Worm (Caenorhabditis elegans) whole organism, L2 larva: Measurements from ENCODE around the gene ZK154.1.

ENCODE experiments used
- F13H6.1 ChIP-seq: sonication (generic microtip); optimal IDR thresholded peaks from 2 replicates; lab custom pipeline; 2016; ENCODE audit warnings: missing genetic modification characterization, missing compliant biosample characterization
- R02D3.7 ChIP-seq: fragments of 150-350 bp; optimal IDR thresholded peaks from 2 replicates; lab custom pipeline; 2014; ENCODE audit warnings: missing biosample characterization, missing genetic modification characterization
- Y55F3AM.14 ChIP-seq: fragments of 200-800 bp; sonication (Bioruptor generic); optimal IDR thresholded peaks from 2 replicates; lab custom pipeline; 2018; ENCODE audit warnings: mild to moderate bottlenecking, missing genetic modification characterization, missing compliant biosample characterization
- ZK546.5 ChIP-seq: sonication (generic microtip); optimal IDR thresholded peaks from 2 replicates; lab custom pipeline; 2017; ENCODE audit warnings: missing biosample characterization, missing genetic modification characterization
- alr-1 ChIP-seq: fragments of 150-350 bp; optimal IDR thresholded peaks from 2 replicates; lab custom pipeline; 2014; ENCODE audit warnings: missing biosample characterization, missing genetic modification characterization
- aly-2 ChIP-seq: fragments of 150-350 bp; optimal IDR thresholded peaks from 2 replicates; lab custom pipeline; 2014; ENCODE audit warnings: missing biosample characterization, missing genetic modification characterization
- ama-1 ChIP-seq: fragments of 150-350 bp; optimal IDR thresholded peaks from 2 replicates; lab custom pipeline; 2018; ENCODE audit warnings: inconsistent platforms
- blmp-1 ChIP-seq: sonication (generic microtip); optimal IDR thresholded peaks from 2 replicates; lab custom pipeline; 2017; ENCODE audit warnings: missing genetic modification characterization, mild to moderate bottlenecking, missing compliant biosample characterization, antibody characterized with exemption, moderate library complexity; ENCODE audit not compliant: insufficient read depth
- ceh-16 ChIP-seq: fragments of 150-350 bp; optimal IDR thresholded peaks from 2 replicates; lab custom pipeline; 2014; ENCODE audit warnings: missing biosample characterization, missing genetic modification characterization
- ceh-82 ChIP-seq: fragments of 150-350 bp; optimal IDR thresholded peaks from 2 replicates; lab custom pipeline; 2014; ENCODE audit warnings: missing biosample characterization, missing genetic modification characterization
- crh-2 ChIP-seq: sonication (generic microtip); optimal IDR thresholded peaks from 2 replicates; lab custom pipeline; 2017; ENCODE audit warnings: missing biosample characterization, missing genetic modification characterization
- dmd-4 ChIP-seq: sonication (generic microtip); optimal IDR thresholded peaks from 2 replicates; lab custom pipeline; 2017; ENCODE audit warnings: missing biosample characterization, missing genetic modification characterization
- elt-1 ChIP-seq: fragments of 150-350 bp; optimal IDR thresholded peaks from 2 replicates; lab custom pipeline; 2014; ENCODE audit warnings: missing biosample characterization, missing genetic modification characterization
- elt-3 ChIP-seq: sonication (generic microtip); optimal IDR thresholded peaks from 2 replicates; lab custom pipeline; 2017; ENCODE audit warnings: missing biosample characterization, missing genetic modification characterization
- fos-1 ChIP-seq: fragments of 150-350 bp; optimal IDR thresholded peaks from 2 replicates; lab custom pipeline; 2014; ENCODE audit warnings: missing biosample characterization, missing genetic modification characterization
- gmeb-1 ChIP-seq: fragments of 150-350 bp; optimal IDR thresholded peaks from 2 replicates; lab custom pipeline; 2014; ENCODE audit warnings: missing biosample characterization, missing genetic modification characterization
- lin-13 ChIP-seq: fragments of 150-350 bp; optimal IDR thresholded peaks from 2 replicates; lab custom pipeline; 2014; ENCODE audit warnings: missing biosample characterization, missing genetic modification reagents, missing genetic modification characterization
- lin-39 ChIP-seq: fragments of 150-350 bp; optimal IDR thresholded peaks from 2 replicates; lab custom pipeline; 2014; ENCODE audit warnings: missing biosample characterization, missing genetic modification reagents, missing genetic modification characterization
- lsy-2 ChIP-seq, 2 experiments: fragments of 150-350 bp in 1 of 2; sonication (generic microtip) in 1 of 2; optimal IDR thresholded peaks; 2 replicates each; lab custom pipeline; 2014 to 2017; ENCODE audit warnings: missing biosample characterization in 2 of 2, missing genetic modification characterization in 2 of 2
- mab-5 ChIP-seq: fragments of 150-350 bp; optimal IDR thresholded peaks from 2 replicates; lab custom pipeline; 2014; ENCODE audit warnings: missing biosample characterization, missing genetic modification characterization
- mdl-1 ChIP-seq, 2 experiments: fragments of 150-350 bp in 1 of 2; sonication (generic microtip) in 1 of 2; optimal IDR thresholded peaks; 2 replicates each; lab custom pipeline; 2017; ENCODE audit warnings: missing biosample characterization in 2 of 2, missing genetic modification characterization in 2 of 2
- nhr-10 ChIP-seq: sonication (generic microtip); optimal IDR thresholded peaks from 2 replicates; lab custom pipeline; 2017; ENCODE audit warnings: missing biosample characterization, missing genetic modification characterization
- nhr-11 ChIP-seq: fragments of 150-350 bp; optimal IDR thresholded peaks from 2 replicates; lab custom pipeline; 2014; ENCODE audit warnings: missing biosample characterization, missing genetic modification characterization
- nhr-12 ChIP-seq: fragments of 150-350 bp; optimal IDR thresholded peaks from 2 replicates; lab custom pipeline; 2014; ENCODE audit warnings: missing biosample characterization, missing genetic modification characterization
- nhr-129 ChIP-seq: fragments of 150-350 bp; optimal IDR thresholded peaks from 2 replicates; lab custom pipeline; 2014; ENCODE audit warnings: missing biosample characterization, missing genetic modification characterization
- nhr-23 ChIP-seq: fragments of 150-350 bp; optimal IDR thresholded peaks from 2 replicates; lab custom pipeline; 2014; ENCODE audit warnings: missing biosample characterization, missing genetic modification reagents, missing genetic modification characterization
- nhr-237 ChIP-seq: fragments of 150-350 bp; optimal IDR thresholded peaks from 2 replicates; lab custom pipeline; 2014; ENCODE audit warnings: missing biosample characterization, missing genetic modification characterization
- nhr-25 ChIP-seq: fragments of 150-350 bp; sonication (generic microtip); optimal IDR thresholded peaks from 3 replicates; lab custom pipeline; 2014; ENCODE audit warnings: missing biosample characterization, missing genetic modification characterization
- nhr-6 ChIP-seq: fragments of 150-350 bp; optimal IDR thresholded peaks from 2 replicates; lab custom pipeline; 2014; ENCODE audit warnings: missing biosample characterization, missing genetic modification characterization
- peb-1 ChIP-seq: fragments of 150-350 bp; optimal IDR thresholded peaks from 2 replicates; lab custom pipeline; 2014; ENCODE audit warnings: missing biosample characterization, missing genetic modification characterization
- sem-4 ChIP-seq: fragments of 150-350 bp; optimal IDR thresholded peaks from 2 replicates; lab custom pipeline; 2014; ENCODE audit warnings: missing biosample characterization, missing genetic modification reagents, missing genetic modification characterization
- skn-1 ChIP-seq: sonication (generic microtip); optimal IDR thresholded peaks from 2 replicates; lab custom pipeline; 2017; ENCODE audit warnings: missing biosample characterization, missing genetic modification characterization
- sma-3 ChIP-seq: sonication (generic microtip); optimal IDR thresholded peaks from 2 replicates; lab custom pipeline; 2016; ENCODE audit warnings: missing genetic modification reagents, missing genetic modification characterization, missing compliant biosample characterization
- sma-9 ChIP-seq, 2 experiments: fragments of 150-350 bp in 1 of 2; sonication (generic microtip) in 1 of 2; optimal IDR thresholded peaks; 2 replicates each; lab custom pipeline; 2014 to 2016; ENCODE audit warnings: missing genetic modification characterization in 2 of 2, mild to moderate bottlenecking in 1 of 2, missing biosample characterization in 1 of 2, missing compliant biosample characterization in 1 of 2, missing genetic modification reagents in 1 of 2, moderate library complexity in 1 of 2
- snpc-4 ChIP-seq: fragments of 150-350 bp; optimal IDR thresholded peaks from 2 replicates; lab custom pipeline; 2014; ENCODE audit warnings: missing biosample characterization, missing genetic modification characterization
- unc-39 ChIP-seq: fragments of 150-350 bp; optimal IDR thresholded peaks from 2 replicates; lab custom pipeline; 2014; ENCODE audit warnings: missing biosample characterization, missing genetic modification characterization
- unc-55 ChIP-seq: fragments of 150-350 bp; sonication (generic microtip); optimal IDR thresholded peaks from 3 replicates; lab custom pipeline; 2014; ENCODE audit warnings: missing biosample characterization, missing genetic modification reagents, missing genetic modification characterization
- unc-62 ChIP-seq: fragments of 150-350 bp; optimal IDR thresholded peaks from 2 replicates; lab custom pipeline; 2014; ENCODE audit warnings: missing biosample characterization, missing genetic modification reagents, missing genetic modification characterization
- zag-1 ChIP-seq: fragments of 150-350 bp; optimal IDR thresholded peaks from 2 replicates; lab custom pipeline; 2014; ENCODE audit warnings: missing biosample characterization, missing genetic modification characterization
- ztf-1 ChIP-seq: fragments of 200-800 bp; sonication (Bioruptor generic); conservative IDR thresholded peaks from 2 replicates; pipeline ENCODE4 v1.3.6; 2022; ENCODE audit warnings: missing genetic modification characterization, missing compliant biosample characterization
- ztf-11 ChIP-seq: sonication (generic microtip); optimal IDR thresholded peaks from 2 replicates; lab custom pipeline; 2017; ENCODE audit warnings: missing biosample characterization, missing genetic modification characterization
- ztf-4 ChIP-seq: fragments of 150-350 bp; optimal IDR thresholded peaks from 2 replicates; lab custom pipeline; 2014; ENCODE audit warnings: missing biosample characterization, missing genetic modification characterization

Gene ZK154.1

DNA sequence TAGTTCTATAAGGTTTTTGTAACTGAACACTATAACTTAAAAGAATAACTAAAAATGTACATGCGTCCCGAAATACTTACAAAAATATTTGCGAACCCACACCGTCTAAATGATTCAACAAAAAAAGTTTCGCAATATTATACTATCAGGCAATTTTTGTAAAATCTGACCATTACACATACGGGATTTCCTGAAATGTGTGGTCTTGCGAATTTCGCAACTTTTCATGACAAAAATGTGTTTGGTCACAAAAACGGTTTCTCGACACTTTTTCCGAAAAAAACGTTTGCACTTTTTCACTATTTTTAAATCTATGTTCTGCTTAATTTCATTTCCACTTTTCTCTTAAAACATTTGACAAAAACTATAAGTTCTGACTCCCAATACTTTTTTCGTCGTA is 35.9 kb downstream of the ZK154.1 start:
- TF ChIP-seq peb-1 (tag; lab: Kevin White, UChicago), result no peak
- TF ChIP-seq sma-9 (GFP tag; optimal IDR thresholded peaks at IDR 0.05; lab: Kevin White, UChicago), result no peak
- TF ChIP-seq sma-9 (tag; optimal IDR thresholded peaks at IDR 0.05; lab: Kevin White, UChicago), result no peak
- TF ChIP-seq ZK546.5, result no peak
- TF ChIP-seq sem-4 (tag; lab: Kevin White, UChicago), result no peak
- TF ChIP-seq lsy-2 (tag; optimal IDR thresholded peaks at IDR 0.05; lab: Kevin White, UChicago), result no peak
- TF ChIP-seq ztf-4, result no peak
- TF ChIP-seq F13H6.1, result no peak
- TF ChIP-seq unc-55 (GFP tag; lab: Kevin White, UChicago), result no peak
- TF ChIP-seq nhr-12, result no peak
- TF ChIP-seq crh-2 (tag; lab: Kevin White, UChicago), result no peak
- TF ChIP-seq skn-1 (tag; lab: Kevin White, UChicago), result no peak
- no peak for TF ChIP-seq ztf-11
- TF ChIP-seq nhr-129, result no peak
- no peak for TF ChIP-seq R02D3.7 (tag; lab: Kevin White, UChicago)
- no peak for TF ChIP-seq gmeb-1 (tag; lab: Kevin White, UChicago)
- TF ChIP-seq sma-3 (GFP tag; lab: Kevin White, UChicago), result no peak
- no peak for TF ChIP-seq Y55F3AM.14 (GFP tag; lab: Kevin White, UChicago)
- TF ChIP-seq elt-3 (tag; lab: Kevin White, UChicago), result no peak
- TF ChIP-seq, all 48 proteins: peak for 0

DNA sequence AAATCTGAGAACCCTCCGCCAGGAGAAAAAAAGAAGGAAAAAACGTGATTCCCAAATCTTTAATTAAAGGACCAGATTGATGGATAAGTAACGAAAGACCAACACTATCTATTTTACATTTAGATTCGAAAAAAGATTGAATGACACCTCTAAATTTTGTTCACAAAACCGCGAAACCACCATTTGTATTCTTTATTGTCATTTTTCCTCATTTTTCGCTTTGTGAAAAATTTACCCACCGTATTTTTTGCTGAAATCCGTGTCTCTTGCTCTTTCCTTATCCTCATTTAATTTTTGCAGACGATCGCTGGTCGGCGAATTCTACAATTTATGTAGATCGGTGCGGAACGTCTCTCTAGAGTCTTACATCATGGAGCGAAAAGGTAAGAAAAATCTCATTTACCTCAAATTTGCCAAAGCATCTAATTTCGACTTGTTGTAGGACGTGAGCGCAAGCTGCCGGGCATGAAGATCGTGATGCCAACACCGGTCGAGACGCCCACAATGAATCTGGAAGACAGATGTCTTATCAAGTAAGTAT is 37.1 kb downstream of the ZK154.1 start, which contains the start of the genes sek-1 and R03G5.6:
Gene sek-1 (plus strand): TSS at position 301 of the 541 bp plus-strand sequence.
Gene R03G5.6 (minus strand): TSS at position 491 of the 541 bp plus-strand sequence.
- TF ChIP-seq skn-1 (tag; lab: Kevin White, UChicago) (no peak), snpc-4 (tag; lab: Kevin White, UChicago) (no peak), blmp-1 (tag; lab: Kevin White, UChicago) (no peak), nhr-6 (no peak), unc-55 (GFP tag; lab: Kevin White, UChicago) (no peak), fos-1 (tag; lab: Kevin White, UChicago) (no peak), ztf-11 (no peak), ztf-4 (no peak), ZK546.5 (no peak), dmd-4 (tag; lab: Kevin White, UChicago) (no peak), nhr-12 (no peak), nhr-25 (tag; lab: Kevin White, UChicago) (no peak), mab-5 (tag; lab: Kevin White, UChicago) (no peak), nhr-237 (tag; lab: Kevin White, UChicago) (no peak), unc-62 (GFP tag; lab: Kevin White, UChicago) (no peak), elt-3 (tag; lab: Kevin White, UChicago) (no peak)

DNA sequence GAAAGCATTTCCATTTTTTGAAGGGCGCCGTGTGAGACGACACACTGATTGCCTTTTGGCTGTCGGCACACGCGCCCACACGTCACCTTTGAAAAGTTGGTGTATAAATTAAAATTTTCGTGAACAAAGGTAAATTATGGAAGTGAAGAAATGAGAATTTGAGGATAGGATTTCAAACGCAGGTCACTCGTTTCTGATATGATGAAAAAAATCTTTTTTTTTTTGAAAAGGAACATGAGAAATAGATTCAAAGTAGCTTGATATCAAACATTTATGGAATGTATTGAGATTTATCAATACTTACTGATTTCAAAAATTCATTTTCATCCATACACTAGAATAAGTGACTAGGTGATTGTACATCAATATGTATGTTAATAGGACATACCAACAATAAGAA is 38.2 kb downstream of the ZK154.1 start:
- no peak for TF ChIP-seq lin-13 (GFP tag; lab: Kevin White, UChicago)
- no peak for TF ChIP-seq nhr-25 (tag; lab: Kevin White, UChicago)
- no peak for TF ChIP-seq nhr-23 (tag; lab: Kevin White, UChicago)
- no peak for TF ChIP-seq sma-3 (GFP tag; lab: Kevin White, UChicago)

DNA sequence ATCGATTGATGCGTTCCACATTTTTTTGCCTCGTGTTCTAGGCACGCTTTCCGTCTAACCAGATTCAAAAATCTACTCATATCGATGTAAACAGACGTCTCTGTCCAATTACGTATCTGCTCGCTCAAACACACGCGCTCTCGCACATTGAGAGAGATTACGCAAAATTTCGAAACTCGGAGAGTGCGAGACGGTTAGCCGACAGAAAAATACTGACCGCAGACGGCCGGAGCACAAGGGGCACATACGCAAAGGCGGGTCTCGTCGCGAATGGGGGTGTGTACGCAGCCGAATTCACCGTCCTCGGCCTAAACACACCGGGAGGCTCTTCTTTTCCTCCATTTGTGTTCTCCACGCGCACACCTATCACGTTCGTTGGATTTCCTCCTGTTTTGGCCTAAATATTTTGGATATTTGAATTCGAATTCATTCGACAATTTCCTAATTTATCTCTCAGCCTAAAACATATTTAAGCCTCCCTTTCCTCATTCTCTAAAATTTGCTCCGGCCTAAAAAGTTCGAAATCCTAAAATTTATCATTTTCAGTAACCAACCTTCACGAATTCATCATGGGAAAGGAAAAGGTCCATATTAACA is 43.8 kb downstream of the ZK154.1 start, which contains the start of gene eef-1A.2:
Gene eef-1A.2 (plus strand): TSS at position 547 of the 597 bp plus-strand sequence.
- peak; percentile 83 to 92 for TF ChIP-seq lsy-2 (tag; optimal IDR thresholded peaks at IDR 0.05; lab: Kevin White, UChicago)
- no peak for TF ChIP-seq elt-1 (tag; lab: Kevin White, UChicago)
- TF ChIP-seq gmeb-1 (tag; lab: Kevin White, UChicago), result peak; percentile 78
- peak; percentile 85 for TF ChIP-seq ama-1 (lab: Kevin White, UChicago)
- TF ChIP-seq unc-55 (GFP tag; lab: Kevin White, UChicago), result peak; percentile 93
- TF ChIP-seq dmd-4 (tag; lab: Kevin White, UChicago), result no peak
- peak; percentile 67 for TF ChIP-seq snpc-4 (tag; lab: Kevin White, UChicago)
- no peak for TF ChIP-seq peb-1 (tag; lab: Kevin White, UChicago)
- TF ChIP-seq F13H6.1, result peak; percentile 95
- TF ChIP-seq elt-3 (tag; lab: Kevin White, UChicago), result no peak
- no peak for TF ChIP-seq nhr-237 (tag; lab: Kevin White, UChicago)
- peak; percentile 96 for TF ChIP-seq sma-3 (GFP tag; lab: Kevin White, UChicago)
- peak; percentile 81 for TF ChIP-seq fos-1 (tag; lab: Kevin White, UChicago)
- peak; percentile 90 for TF ChIP-seq sem-4 (tag; lab: Kevin White, UChicago)
- TF ChIP-seq R02D3.7 (tag; lab: Kevin White, UChicago), result no peak
- no peak for TF ChIP-seq aly-2 (tag; lab: Kevin White, UChicago)
- TF ChIP-seq alr-1, result peak; percentile 89
- peak; percentile 100 for TF ChIP-seq nhr-129
- peak; percentile 88 for TF ChIP-seq ceh-82
- peak; percentile 87 to 98 for TF ChIP-seq mdl-1 (tag; optimal IDR thresholded peaks at IDR 0.05; lab: Kevin White, UChicago)
- peak; percentile 87 for TF ChIP-seq ztf-4
- peak; percentile 66 for TF ChIP-seq nhr-10 (tag; lab: Kevin White, UChicago)
- no peak for TF ChIP-seq unc-39
- no peak for TF ChIP-seq nhr-12
- TF ChIP-seq nhr-23 (tag; lab: Kevin White, UChicago), result no peak
- peak; percentile 96 for TF ChIP-seq zag-1 (tag; lab: Kevin White, UChicago)
- peak; percentile 23 for TF ChIP-seq unc-62 (GFP tag; lab: Kevin White, UChicago)
- TF ChIP-seq ztf-1 (GFP tag; lab: Robert Waterston, UW), result no peak
- peak; percentile 87 for TF ChIP-seq nhr-6
- TF ChIP-seq ztf-11, result no peak
- TF ChIP-seq nhr-11, result no peak
- peak; percentile 44 for TF ChIP-seq ZK546.5
- TF ChIP-seq ceh-16 (tag; lab: Kevin White, UChicago), result peak; percentile 85
- TF ChIP-seq lin-39, result no peak
